Fruit fly (Drosophila melanogaster) whole organism, pupa: ENCODE results near the gene pb.

Source experiments
- CG10348 ChIP-seq: fragments of 200-800 bp; sonication (Bioruptor generic); IDR thresholded peaks from 2 replicates; pipeline ENCODE4 v1.3.6; 2022; ENCODE audit warnings: missing biosample characterization, missing genetic modification characterization
- CG12605 ChIP-seq: fragments of 200-800 bp; sonication (Bioruptor generic); IDR thresholded peaks from 2 replicates; pipeline ENCODE4 v1.3.6; 2022; ENCODE audit warnings: missing biosample characterization, missing genetic modification characterization
- CG13204 ChIP-seq: fragments of 200-800 bp; sonication (Bioruptor generic); optimal IDR thresholded peaks from 2 replicates; lab custom pipeline; 2018; ENCODE audit warnings: missing biosample characterization, mild to moderate bottlenecking, missing genetic modification characterization, moderate library complexity
- CG14655 ChIP-seq: fragments of 200-800 bp; sonication (Bioruptor generic); optimal IDR thresholded peaks from 3 replicates; lab custom pipeline; 2017; ENCODE audit warnings: mild to moderate bottlenecking, missing biosample characterization, missing genetic modification reagents, missing genetic modification characterization
- CG17806 ChIP-seq: fragments of 200-800 bp; sonication (Bioruptor generic); optimal IDR thresholded peaks from 2 replicates; lab custom pipeline; 2018; ENCODE audit warnings: missing biosample characterization, mild to moderate bottlenecking, missing genetic modification characterization, moderate library complexity
- CG32121 ChIP-seq: fragments of 200-800 bp; sonication (Bioruptor generic); IDR thresholded peaks from 2 replicates; pipeline ENCODE4 v1.3.6; 2022; ENCODE audit warnings: missing biosample characterization, missing genetic modification characterization
- CG4496 ChIP-seq: fragments of 200-800 bp; sonication (Bioruptor generic); IDR thresholded peaks from 3 replicates; pipeline ENCODE4 v1.3.6; 2022; ENCODE audit warnings: missing biosample characterization, missing genetic modification characterization
- CG8159 ChIP-seq: fragments of 200-800 bp; sonication (Bioruptor generic); optimal IDR thresholded peaks from 3 replicates; lab custom pipeline; 2018; ENCODE audit warnings: missing biosample characterization, mild to moderate bottlenecking, missing genetic modification characterization, moderate library complexity
- CG8301 ChIP-seq: fragments of 200-800 bp; sonication (Bioruptor generic); optimal IDR thresholded peaks from 2 replicates; lab custom pipeline; 2018; ENCODE audit warnings: missing biosample characterization, mild to moderate bottlenecking, missing genetic modification characterization
- CG9948 ChIP-seq: fragments of 200-800 bp; sonication (Bioruptor generic); optimal IDR thresholded peaks from 2 replicates; lab custom pipeline; 2018; ENCODE audit warnings: missing biosample characterization, mild to moderate bottlenecking, missing genetic modification characterization, moderate library complexity
- D1 ChIP-seq: fragments of 200-800 bp; sonication (Bioruptor generic); optimal IDR thresholded peaks from 2 replicates; lab custom pipeline; 2018; ENCODE audit warnings: missing biosample characterization, mild to moderate bottlenecking, missing genetic modification characterization, moderate library complexity
- EcR ChIP-seq: fragments of 200-800 bp; sonication (Bioruptor generic); optimal IDR thresholded peaks from 3 replicates; lab custom pipeline; 2019; ENCODE audit warnings: missing biosample characterization, missing genetic modification characterization, mild to moderate bottlenecking, moderate library complexity, missing genetic modification reagents
- Ets98B ChIP-seq: fragments of 200-800 bp; sonication (Bioruptor generic); IDR thresholded peaks from 2 replicates; pipeline ENCODE4 v1.3.6; 2022; ENCODE audit warnings: missing biosample characterization, missing genetic modification characterization
- Pif1A ChIP-seq: fragments of 200-800 bp; sonication (Bioruptor generic); optimal IDR thresholded peaks from 3 replicates; lab custom pipeline; 2016; ENCODE audit warnings: missing biosample characterization, missing genetic modification characterization
- Pif1B ChIP-seq: fragments of 200-800 bp; sonication (Bioruptor generic); optimal IDR thresholded peaks from 3 replicates; lab custom pipeline; 2016; ENCODE audit warnings: missing biosample characterization, missing genetic modification characterization
- Snoo ChIP-seq: fragments of 200-800 bp; sonication (Bioruptor generic); optimal IDR thresholded peaks from 3 replicates; lab custom pipeline; 2017; ENCODE audit warnings: missing biosample characterization, mild to moderate bottlenecking, missing genetic modification characterization, inconsistent platforms
- fd96Ca ChIP-seq: fragments of 200-800 bp; sonication (Bioruptor generic); IDR thresholded peaks from 3 replicates; pipeline ENCODE4 v1.3.6; 2022; ENCODE audit warnings: missing biosample characterization, missing genetic modification characterization
- gl ChIP-seq: fragments of 200-800 bp; sonication (Bioruptor generic); optimal IDR thresholded peaks from 2 replicates; lab custom pipeline; 2018; ENCODE audit warnings: missing biosample characterization, mild to moderate bottlenecking, missing genetic modification characterization
- rn ChIP-seq: fragments of 200-800 bp; sonication (Bioruptor generic); IDR thresholded peaks from 2 replicates; pipeline ENCODE4 v1.3.6; 2022; ENCODE audit warnings: missing biosample characterization, missing genetic modification characterization

The pb gene

dm6 chr3R:6741983-6742382 lies at the start of gene pb:
pb (minus strand) TSS chr3R:6742063.
- TF ChIP-seq Pif1B (GFP tag; lab: Kevin White, UChicago) (no peak), CG14655 (GFP tag; lab: Kevin White, UChicago) (no peak), CG32121 (GFP tag; lab: Robert Waterston, UW) (peak; percentile 58), fd96Ca (GFP tag; lab: Robert Waterston, UW) (peak; percentile 51; the same call in 2 of the 3 replicates)

- TF ChIP-seq Pif1A (no peak), CG4496 (GFP tag; lab: Robert Waterston, UW) (no peak), D1 (tag; lab: Kevin White, UChicago) (peak; percentile 23), Snoo (tag; lab: Kevin White, UChicago) (peak; percentile 12)
Observed at dm6 chr3R:6791189-6791886, 49.5 kb upstream of the pb start, which contains the start of gene Dfd. Dfd (plus strand) TSS chr3R:6791836.

dm6 chr3R:6780004-6780403 lies 38.1 kb upstream of the pb start:
- TF ChIP-seq D1 (tag; lab: Kevin White, UChicago) (peak; percentile 60), Pif1A (no peak)
- TF ChIP-seq, all 21 proteins: peak for 1

- TF ChIP-seq CG17806 (no peak), CG9948 (tag; lab: Kevin White, UChicago) (no peak), Snoo (tag; lab: Kevin White, UChicago) (no peak), Ets98B (GFP tag; lab: Robert Waterston, UW) (no peak), D1 (tag; lab: Kevin White, UChicago) (no peak)
Observed at dm6 chr3R:6776797-6777196, 34.9 kb upstream of the pb start.

- TF ChIP-seq gl (tag; lab: Kevin White, UChicago): no peak
- no peak for TF ChIP-seq Ets98B (GFP tag; lab: Robert Waterston, UW)
- no peak for TF ChIP-seq CG13204 (GFP tag; lab: Kevin White, UChicago)
- no peak for TF ChIP-seq Pif1B (GFP tag; lab: Kevin White, UChicago)
- TF ChIP-seq CG9948 (tag; lab: Kevin White, UChicago): no peak
- no peak for TF ChIP-seq Snoo (tag; lab: Kevin White, UChicago)
- TF ChIP-seq CG4496 (GFP tag; lab: Robert Waterston, UW): no peak
Observed at dm6 chr3R:6771797-6772196, 29.9 kb upstream of the pb start.

dm6 chr3R:6768256-6768655 lies 26.4 kb upstream of the pb start:
- TF ChIP-seq CG8301 (tag; lab: Kevin White, UChicago) (no peak), D1 (tag; lab: Kevin White, UChicago) (peak; percentile 58), CG14655 (GFP tag; lab: Kevin White, UChicago) (no peak)

dm6 chr3R:6766928-6767327 lies 25.1 kb upstream of the pb start:
- TF ChIP-seq CG14655 (GFP tag; lab: Kevin White, UChicago): no peak
- TF ChIP-seq CG4496 (GFP tag; lab: Robert Waterston, UW): no peak
- TF ChIP-seq CG32121 (GFP tag; lab: Robert Waterston, UW): no peak
- TF ChIP-seq CG9948 (tag; lab: Kevin White, UChicago): no peak
- no peak for TF ChIP-seq CG8159 (tag; lab: Kevin White, UChicago)

- no peak for TF ChIP-seq CG32121 (GFP tag; lab: Robert Waterston, UW)
Observed at dm6 chr3R:6766171-6766591, 24.3 kb upstream of the pb start.

dm6 chr3R:6764848-6765247 lies 23.0 kb upstream of the pb start:
- TF ChIP-seq rn (GFP tag; lab: Robert Waterston, UW) (no peak), Pif1A (no peak), CG8301 (tag; lab: Kevin White, UChicago) (no peak), CG8159 (tag; lab: Kevin White, UChicago) (no peak), CG32121 (GFP tag; lab: Robert Waterston, UW) (no peak), Snoo (tag; lab: Kevin White, UChicago) (no peak), CG10348 (GFP tag; lab: Robert Waterston, UW) (no peak), CG12605 (GFP tag; lab: Robert Waterston, UW) (no peak), gl (tag; lab: Kevin White, UChicago) (no peak), fd96Ca (GFP tag; lab: Robert Waterston, UW) (no peak), CG14655 (GFP tag; lab: Kevin White, UChicago) (no peak), EcR (GFP tag; lab: Kevin White, UChicago) (no peak), CG9948 (tag; lab: Kevin White, UChicago) (no peak)
